Worm (Caenorhabditis elegans) whole organism, L2 larva: ENCODE results near the gene rgs-10.

Source experiments
- fos-1 ChIP-seq: fragments of 150-350 bp; optimal IDR thresholded peaks from 2 replicates; lab custom pipeline; 2014; ENCODE audit warnings: missing biosample characterization, missing genetic modification characterization
- lsy-2 ChIP-seq, 2 experiments: fragments of 150-350 bp in 1 of 2; sonication (generic microtip) in 1 of 2; optimal IDR thresholded peaks; 2 replicates each; lab custom pipeline; 2014 to 2017; ENCODE audit warnings: missing biosample characterization in 2 of 2, missing genetic modification characterization in 2 of 2
- nhr-25 ChIP-seq: fragments of 150-350 bp; sonication (generic microtip); optimal IDR thresholded peaks from 3 replicates; lab custom pipeline; 2014; ENCODE audit warnings: missing biosample characterization, missing genetic modification characterization
- unc-55 ChIP-seq: fragments of 150-350 bp; sonication (generic microtip); optimal IDR thresholded peaks from 3 replicates; lab custom pipeline; 2014; ENCODE audit warnings: missing biosample characterization, missing genetic modification reagents, missing genetic modification characterization

DNA sequence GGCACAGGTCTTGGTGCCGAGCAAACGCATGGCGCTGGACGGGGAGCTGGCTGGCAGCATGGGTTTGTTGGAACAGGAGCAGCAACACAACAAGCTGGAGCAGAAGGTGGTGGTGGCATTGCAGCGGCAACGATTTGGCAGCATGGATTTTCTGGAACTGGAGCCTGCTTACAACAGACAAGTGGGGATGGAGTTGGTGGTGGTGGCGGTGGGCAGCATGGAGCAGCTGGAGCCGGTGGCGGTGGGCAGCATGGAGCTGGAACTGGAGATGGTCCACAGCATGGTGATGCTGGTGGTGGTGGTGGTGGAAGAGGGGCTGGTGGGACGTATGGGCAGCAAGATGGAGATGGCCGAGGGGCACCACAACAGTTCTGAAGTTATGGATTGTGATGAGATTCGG lies 1.7 kb upstream of the rgs-10 start:
- TF ChIP-seq nhr-25 (tag; lab: Kevin White, UChicago) (no peak), unc-55 (no peak), lsy-2 (tag; optimal IDR thresholded peaks at IDR 0.05; lab: Kevin White, UChicago) (no peak), fos-1 (no peak)
